Worm (Caenorhabditis elegans) whole organism, L3 larva: ENCODE data around the gene dyf-18.

ENCODE experiments used
- ZK546.5 ChIP-seq: sonication (generic microtip); optimal IDR thresholded peaks from 2 replicates; lab custom pipeline; 2017; ENCODE audit warnings: missing biosample characterization, missing genetic modification characterization
- ama-1 ChIP-seq: fragments of 150-350 bp; optimal IDR thresholded peaks from 2 replicates; lab custom pipeline; 2018
- ceh-82 ChIP-seq: fragments of 150-350 bp; optimal IDR thresholded peaks from 2 replicates; lab custom pipeline; 2014; ENCODE audit warnings: missing biosample characterization, missing genetic modification characterization
- elt-1 ChIP-seq: fragments of 150-350 bp; optimal IDR thresholded peaks from 2 replicates; lab custom pipeline; 2014; ENCODE audit warnings: missing biosample characterization, missing genetic modification characterization
- lin-39 ChIP-seq: fragments of 150-350 bp; optimal IDR thresholded peaks from 2 replicates; lab custom pipeline; 2018; ENCODE audit warnings: missing biosample characterization, missing genetic modification reagents, missing genetic modification characterization
- nhr-11 ChIP-seq: fragments of 150-350 bp; optimal IDR thresholded peaks from 2 replicates; lab custom pipeline; 2014; ENCODE audit warnings: missing biosample characterization, missing genetic modification characterization
- nhr-12 ChIP-seq: fragments of 150-350 bp; optimal IDR thresholded peaks from 2 replicates; lab custom pipeline; 2014; ENCODE audit warnings: missing biosample characterization, missing genetic modification characterization
- nhr-28 ChIP-seq: fragments of 150-350 bp; optimal IDR thresholded peaks from 2 replicates; lab custom pipeline; 2014; ENCODE audit warnings: missing biosample characterization, missing genetic modification characterization
- nhr-76 ChIP-seq: fragments of 150-350 bp; sonication (generic microtip); optimal IDR thresholded peaks from 5 replicates; lab custom pipeline; 2014; ENCODE audit warnings: missing biosample characterization, missing genetic modification characterization
- nhr-77 ChIP-seq: fragments of 150-350 bp; optimal IDR thresholded peaks from 2 replicates; lab custom pipeline; 2014; ENCODE audit warnings: missing biosample characterization, missing genetic modification characterization
- pqm-1 ChIP-seq: fragments of 150-350 bp; optimal IDR thresholded peaks from 2 replicates; lab custom pipeline; 2017; ENCODE audit warnings: missing biosample characterization, missing genetic modification characterization, inconsistent platforms
- sea-2 ChIP-seq: fragments of 150-350 bp; sonication (generic microtip); optimal IDR thresholded peaks from 4 replicates; lab custom pipeline; 2014; ENCODE audit warnings: missing biosample characterization, missing genetic modification reagents, missing genetic modification characterization
- unc-39 ChIP-seq: sonication (generic microtip); optimal IDR thresholded peaks from 4 replicates; lab custom pipeline; 2017; ENCODE audit warnings: missing biosample characterization, missing genetic modification characterization
- unc-62 ChIP-seq: fragments of 150-350 bp; sonication (generic microtip); optimal IDR thresholded peaks from 4 replicates; lab custom pipeline; 2014; ENCODE audit warnings: missing biosample characterization, missing genetic modification reagents, missing genetic modification characterization

DNA sequence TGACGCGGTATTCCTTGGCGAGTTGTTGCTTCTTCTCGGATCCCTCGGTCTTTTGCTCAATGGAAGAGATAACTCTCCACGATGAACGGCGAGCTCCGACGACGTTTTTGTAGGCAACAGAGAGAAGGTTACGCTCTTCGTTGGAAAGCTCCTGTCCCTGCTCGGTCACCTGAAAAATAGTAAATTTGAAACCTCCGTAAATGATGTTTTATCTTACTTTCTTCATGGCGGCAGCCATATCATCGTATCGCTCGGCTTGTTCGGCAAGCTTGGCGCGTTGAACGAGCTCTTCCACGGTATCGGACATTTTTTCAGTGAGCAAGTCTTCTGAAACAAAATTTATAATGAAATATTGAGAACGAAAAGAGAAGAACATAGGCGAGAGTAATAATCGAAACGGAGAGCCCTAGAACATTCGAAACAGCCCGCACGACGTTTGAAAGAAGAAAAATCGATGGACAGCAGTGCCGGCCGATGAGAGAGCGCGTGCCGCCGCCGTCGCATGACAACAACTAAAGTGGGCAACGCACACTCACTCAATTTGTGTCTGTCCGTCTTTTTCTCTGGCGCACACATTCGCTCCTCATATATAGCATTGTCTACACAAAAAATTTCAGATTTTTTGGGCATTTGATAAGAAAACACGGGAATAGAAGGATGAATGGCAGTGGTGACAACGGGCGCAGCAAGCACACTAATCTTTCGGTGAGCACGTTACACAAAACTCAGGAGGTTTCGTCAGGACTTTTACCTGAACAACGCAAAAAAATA, 20.8 kb upstream of the dyf-18 start, which contains the start of the genes par-5 and M117.3:
- no peak for TF ChIP-seq unc-39 (tag; lab: Kevin White, UChicago)
- TF ChIP-seq nhr-76 (tag; lab: Kevin White, UChicago), result no peak
- peak; percentile 61 for TF ChIP-seq lin-39 (tag; lab: Kevin White, UChicago)
- no peak for TF ChIP-seq nhr-77
- TF ChIP-seq ceh-82 (tag; lab: Kevin White, UChicago), result no peak
- TF ChIP-seq nhr-28 (tag; lab: Kevin White, UChicago), result no peak
- TF ChIP-seq ZK546.5 (tag; lab: Kevin White, UChicago), result no peak
- TF ChIP-seq unc-62 (GFP tag; lab: Kevin White, UChicago), result peak; percentile 19
- TF ChIP-seq elt-1 (tag; lab: Kevin White, UChicago), result no peak
- peak; percentile 20 for TF ChIP-seq ama-1 (lab: Kevin White, UChicago)
- peak; percentile 77 for TF ChIP-seq sea-2
- TF ChIP-seq pqm-1 (tag; lab: Kevin White, UChicago), result peak; percentile 49
- no peak for TF ChIP-seq nhr-11
- no peak for TF ChIP-seq nhr-12 (tag; lab: Kevin White, UChicago)
